Worm (Caenorhabditis elegans) whole organism, L4 larva: ENCODE results near the gene srx-125.

Source experiments
- F26F4.8 ChIP-seq: fragments of 200-800 bp; sonication (Bioruptor generic); conservative IDR thresholded peaks from 2 replicates; pipeline ENCODE4 v1.3.6; 2022; ENCODE audit warnings: missing genetic modification characterization, missing compliant biosample characterization
- Y105C5A.15 ChIP-seq: fragments of 200-800 bp; sonication (Bioruptor generic); IDR thresholded peaks from 2 replicates; pipeline ENCODE4 v1.3.6; 2022; ENCODE audit warnings: missing genetic modification characterization, missing compliant biosample characterization
- Y48G9A.11 ChIP-seq: fragments of 200-800 bp; sonication (Bioruptor generic); IDR thresholded peaks from 2 replicates; pipeline ENCODE4 v1.3.6; 2022; ENCODE audit warnings: missing genetic modification reagents, missing genetic modification characterization, missing compliant biosample characterization
- Y5F2A.4 ChIP-seq: fragments of 200-800 bp; sonication (Bioruptor generic); optimal IDR thresholded peaks from 2 replicates; lab custom pipeline; 2018; ENCODE audit warnings: mild to moderate bottlenecking, missing genetic modification characterization, missing compliant biosample characterization
- aha-1 ChIP-seq: fragments of 150-350 bp; peaks from one replicate; lab custom pipeline; 2014; ENCODE audit warnings: missing biosample characterization, missing genetic modification characterization
- aly-2 ChIP-seq: sonication (generic microtip); optimal IDR thresholded peaks from 2 replicates; lab custom pipeline; 2018; ENCODE audit warnings: missing biosample characterization, missing genetic modification characterization
- ceh-62 ChIP-seq: sonication (generic microtip); optimal IDR thresholded peaks from 2 replicates; lab custom pipeline; 2017; ENCODE audit warnings: missing biosample characterization, missing genetic modification characterization
- ces-1 ChIP-seq: fragments of 150-350 bp; sonication (generic microtip); optimal IDR thresholded peaks from 4 replicates; lab custom pipeline; 2014; ENCODE audit warnings: missing biosample characterization, missing genetic modification reagents, missing genetic modification characterization
- cey-2 ChIP-seq: sonication (generic microtip); optimal IDR thresholded peaks from 3 replicates; lab custom pipeline; 2017; ENCODE audit warnings: missing genetic modification characterization, mild to moderate bottlenecking, missing compliant biosample characterization, antibody characterized with exemption, borderline replicate concordance; ENCODE audit not compliant: insufficient read depth
- ctbp-1 ChIP-seq: fragments of 200-800 bp; sonication (Bioruptor generic); IDR thresholded peaks from 2 replicates; pipeline ENCODE4 v1.3.6; 2022; ENCODE audit warnings: missing genetic modification reagents, missing genetic modification characterization, missing compliant biosample characterization
- daf-12 ChIP-seq: fragments of 150-350 bp; optimal IDR thresholded peaks from 2 replicates; lab custom pipeline; 2014; ENCODE audit warnings: missing biosample characterization, missing genetic modification reagents, missing genetic modification characterization
- dmd-6 ChIP-seq: fragments of 200-800 bp; sonication (Bioruptor generic); IDR thresholded peaks from 2 replicates; pipeline ENCODE4 v1.3.6; 2022; ENCODE audit warnings: missing genetic modification reagents, missing genetic modification characterization, missing compliant biosample characterization
- dmd-8 ChIP-seq: fragments of 200-800 bp; sonication (Bioruptor generic); IDR thresholded peaks from 2 replicates; pipeline ENCODE4 v1.3.6; 2022; ENCODE audit warnings: missing genetic modification characterization, missing compliant biosample characterization
- fkh-10 ChIP-seq: fragments of 150-350 bp; optimal IDR thresholded peaks from 2 replicates; lab custom pipeline; 2014; ENCODE audit warnings: missing biosample characterization, missing genetic modification reagents, missing genetic modification characterization
- hlh-30 ChIP-seq: sonication (generic microtip); optimal IDR thresholded peaks from 2 replicates; lab custom pipeline; 2017; ENCODE audit warnings: antibody characterized with exemption, mild to moderate bottlenecking, missing genetic modification characterization, missing compliant biosample characterization; ENCODE audit not compliant: insufficient read depth
- lsy-2 ChIP-seq, 2 experiments: fragments of 150-350 bp in 1 of 2; sonication (generic microtip) in 1 of 2; optimal IDR thresholded peaks; 2 replicates each; lab custom pipeline; 2014 to 2017; ENCODE audit warnings: missing biosample characterization in 2 of 2, missing genetic modification characterization in 2 of 2
- mep-1 ChIP-seq: fragments of 150-350 bp; sonication (generic microtip); optimal IDR thresholded peaks from 3 replicates; lab custom pipeline; 2014; ENCODE audit warnings: missing biosample characterization, missing genetic modification characterization
- mxl-2 ChIP-seq: fragments of 200-800 bp; sonication (Bioruptor generic); conservative IDR thresholded peaks from 2 replicates; pipeline ENCODE4 v1.3.6; 2022; ENCODE audit warnings: missing genetic modification reagents, missing genetic modification characterization, missing compliant biosample characterization
- mxl-3 ChIP-seq: fragments of 200-800 bp; sonication (Bioruptor generic); optimal IDR thresholded peaks from 2 replicates; lab custom pipeline; 2018; ENCODE audit warnings: mild to moderate bottlenecking, missing genetic modification characterization, missing compliant biosample characterization
- nhr-102 ChIP-seq: sonication (generic microtip); optimal IDR thresholded peaks from 2 replicates; lab custom pipeline; 2016; ENCODE audit warnings: mild to moderate bottlenecking, missing genetic modification characterization, moderate library complexity, missing compliant biosample characterization
- nhr-25 ChIP-seq: sonication (generic microtip); optimal IDR thresholded peaks from 2 replicates; lab custom pipeline; 2017; ENCODE audit warnings: missing genetic modification characterization, mild to moderate bottlenecking, missing compliant biosample characterization, antibody characterized with exemption, moderate library complexity, borderline replicate concordance; ENCODE audit not compliant: insufficient read depth
- nhr-28 ChIP-seq: fragments of 150-350 bp; optimal IDR thresholded peaks from 2 replicates; lab custom pipeline; 2014; ENCODE audit warnings: missing biosample characterization, missing genetic modification characterization
- nhr-42 ChIP-seq: fragments of 200-800 bp; sonication (Bioruptor generic); IDR thresholded peaks from 2 replicates; pipeline ENCODE4 v1.3.6; 2022; ENCODE audit warnings: missing genetic modification characterization, missing compliant biosample characterization
- sdz-12 ChIP-seq: fragments of 200-800 bp; sonication (Bioruptor generic); optimal IDR thresholded peaks from 2 replicates; lab custom pipeline; 2018; ENCODE audit warnings: mild to moderate bottlenecking, missing genetic modification characterization, missing compliant biosample characterization
- spr-1 ChIP-seq: sonication (generic microtip); optimal IDR thresholded peaks from 2 replicates; lab custom pipeline; 2016; ENCODE audit warnings: mild to moderate bottlenecking, missing genetic modification characterization, missing compliant biosample characterization
- unc-62 ChIP-seq, 3 experiments: fragments of 150-350 bp in 1 of 3; sonication (generic microtip); optimal IDR thresholded peaks in 2 of 3; peaks in 1 of 3; 1 replicate in 1 of 3; 2 replicates in 2 of 3; lab custom pipeline; 2014 to 2017; ENCODE audit warnings: missing biosample characterization in 3 of 3, missing genetic modification characterization in 3 of 3, missing genetic modification reagents in 3 of 3, missing genotype in 1 of 3
- vab-7 ChIP-seq: fragments of 200-800 bp; sonication (Bioruptor generic); IDR thresholded peaks from 2 replicates; pipeline ENCODE4 v1.3.6; 2022; ENCODE audit warnings: missing genetic modification reagents, missing genetic modification characterization, missing compliant biosample characterization

srx-125 gene

DNA sequence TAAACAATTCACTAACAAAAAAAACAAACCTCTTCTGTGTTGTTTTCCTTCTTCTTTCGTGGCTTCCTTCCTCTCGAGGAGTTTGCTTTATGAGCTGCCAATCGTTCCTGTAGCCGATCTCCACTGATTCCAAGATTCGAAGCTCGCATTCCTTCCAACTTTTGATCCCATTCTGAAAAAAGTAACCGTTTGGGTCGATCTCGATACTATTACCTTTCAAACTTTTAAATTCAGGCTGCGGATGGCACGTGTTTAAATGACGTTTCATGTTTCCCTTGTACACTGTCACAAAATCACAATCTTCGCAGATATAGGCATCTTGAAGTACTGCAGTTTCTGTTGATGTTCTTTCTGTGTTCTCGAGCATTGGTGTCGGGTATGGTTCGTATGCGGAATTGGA lies 20.3 kb downstream of the srx-125 start:
- TF ChIP-seq Y5F2A.4 (GFP tag; lab: Kevin White, UChicago) (no peak), aha-1 (tag; lab: Kevin White, UChicago) (peak; percentile 94)

DNA sequence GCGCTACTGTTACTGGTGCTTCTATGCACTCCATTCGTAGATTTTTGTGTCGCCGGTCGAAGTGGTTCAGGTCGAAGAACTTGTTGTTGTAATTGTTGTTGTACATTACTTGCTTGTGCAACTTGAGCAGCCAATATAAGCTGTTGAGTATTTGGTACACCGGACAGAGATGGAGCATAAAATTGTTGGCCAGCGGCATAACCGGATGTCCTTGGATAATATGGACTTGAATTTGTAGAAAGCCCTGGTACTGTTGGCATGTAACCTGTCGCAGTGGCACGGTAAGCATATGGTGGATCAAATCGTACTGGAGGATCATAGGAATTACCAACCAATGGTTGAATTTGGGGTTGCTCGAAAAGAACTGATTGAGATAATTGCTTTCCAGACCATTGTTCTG lies 21.8 kb downstream of the srx-125 start:
- no peak for TF ChIP-seq Y105C5A.15 (GFP tag; lab: Robert Waterston, UW)
- TF ChIP-seq unc-62 (GFP tag; optimal IDR thresholded peaks at IDR 0.05 in 1 of 2; lab: Kevin White, UChicago), result peak in 1 of 2 experiments; percentile 92
- no peak for TF ChIP-seq unc-62 (tag; optimal IDR thresholded peaks at IDR 0.05; lab: Kevin White, UChicago)
- 0 out of 2 replicates have a peak, but pooled peaks have one; percentile 51 for TF ChIP-seq dmd-8 (GFP tag; lab: Robert Waterston, UW)
- TF ChIP-seq nhr-102 (tag; lab: Kevin White, UChicago), result no peak

ce11 chrV:13389454-13389853 lies 22.3 kb downstream of the srx-125 start:
- TF ChIP-seq nhr-102 (tag; lab: Kevin White, UChicago), result no peak
- TF ChIP-seq nhr-25 (tag; lab: Kevin White, UChicago), result peak; percentile 25
- TF ChIP-seq aha-1 (tag; lab: Kevin White, UChicago), result peak; percentile 73
- peak; percentile 77 for TF ChIP-seq nhr-28
- TF ChIP-seq mep-1, result peak; percentile 2
- no peak for TF ChIP-seq Y105C5A.15 (GFP tag; lab: Robert Waterston, UW)
- TF ChIP-seq, all 104 proteins: peak for 4

- TF ChIP-seq nhr-28 (peak; percentile 27), Y5F2A.4 (GFP tag; lab: Kevin White, UChicago) (no peak), hlh-30 (tag; lab: Kevin White, UChicago) (peak; percentile 21), vab-7 (GFP tag; lab: Robert Waterston, UW) (no peak), cey-2 (tag; lab: Kevin White, UChicago) (no peak), spr-1 (tag; lab: Kevin White, UChicago) (no peak), Y48G9A.11 (GFP tag; lab: Robert Waterston, UW) (no peak; the same call in 1 of the 2 replicates), dmd-8 (GFP tag; lab: Robert Waterston, UW) (0 out of 2 replicates have a peak, but pooled peaks have one; percentile 46), mxl-3 (peak; percentile 20), lsy-2 (tag; optimal IDR thresholded peaks at IDR 0.05; lab: Kevin White, UChicago) (peak in 1 of 2 experiments; percentile 11)
Observed at ce11 chrV:13390936-13391335, 23.8 kb downstream of the srx-125 start.

DNA sequence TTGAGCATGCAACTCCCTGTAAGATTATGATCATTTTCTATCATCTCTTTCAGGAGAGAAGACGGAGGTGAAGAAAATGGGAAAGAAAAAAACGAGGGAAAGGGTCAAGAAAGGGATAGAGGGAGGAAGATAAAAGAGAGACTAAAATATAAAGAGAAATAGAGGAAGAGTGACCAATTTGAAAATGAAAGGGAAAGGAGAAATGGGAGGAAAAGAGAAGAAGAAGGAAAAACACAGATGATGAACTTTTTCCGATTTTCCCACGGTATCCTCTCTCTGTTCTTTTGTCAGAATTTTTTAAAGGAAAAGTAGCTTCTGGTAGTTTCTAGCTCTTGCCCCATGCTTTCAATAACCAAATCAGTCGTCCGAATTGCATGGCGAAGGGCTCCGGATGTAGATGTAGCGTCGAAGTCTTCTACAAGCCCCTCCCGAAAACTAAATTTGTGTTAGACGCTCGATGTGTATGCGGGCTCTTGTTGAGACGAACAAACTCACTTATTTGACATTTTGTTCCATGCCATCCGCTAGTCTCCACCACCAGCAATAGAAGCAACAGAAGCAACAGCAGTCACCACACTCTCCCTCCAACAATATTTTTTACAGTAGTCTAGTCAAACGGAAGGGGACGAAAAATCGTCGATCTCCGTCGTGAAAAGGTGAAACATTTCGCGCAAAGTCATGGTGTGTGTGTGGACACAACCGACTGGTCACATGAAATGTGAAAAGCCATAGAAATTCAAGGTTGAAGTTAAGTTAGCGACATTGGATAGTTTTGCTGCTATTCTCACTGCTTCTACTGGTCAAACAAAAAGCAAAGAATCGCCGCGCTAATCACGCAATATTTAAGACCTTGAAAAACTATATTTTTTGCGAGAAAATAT lies 24.5 kb downstream of the srx-125 start, which contains the start of gene somi-1:
Gene somi-1 (minus strand): TSS at position 18 of the 881 bp plus-strand sequence.
- TF ChIP-seq ces-1 (GFP tag; lab: Kevin White, UChicago), result peak; percentile 83
- no peak for TF ChIP-seq sdz-12
- TF ChIP-seq dmd-6 (GFP tag; lab: Robert Waterston, UW), result no peak
- TF ChIP-seq nhr-42 (GFP tag; lab: Robert Waterston, UW), result no peak
- peak; percentile 57 for TF ChIP-seq fkh-10 (GFP tag; lab: Kevin White, UChicago)
- TF ChIP-seq daf-12, result no peak
- no peak for TF ChIP-seq F26F4.8 (GFP tag; lab: Robert Waterston, UW)
- peak; percentile 7 for TF ChIP-seq aha-1 (tag; lab: Kevin White, UChicago)
- TF ChIP-seq unc-62 (GFP tag; optimal IDR thresholded peaks at IDR 0.05 in 1 of 2; lab: Kevin White, UChicago), result peak in 1 of 2 experiments; percentile 88
- TF ChIP-seq unc-62 (tag; optimal IDR thresholded peaks at IDR 0.05; lab: Kevin White, UChicago), result no peak
- no peak for TF ChIP-seq aly-2 (tag; lab: Kevin White, UChicago)
- TF ChIP-seq vab-7 (GFP tag; lab: Robert Waterston, UW), result no peak
- peak; percentile 33; the same call in 1 of the 2 replicates for TF ChIP-seq ctbp-1 (GFP tag; lab: Robert Waterston, UW)
- TF ChIP-seq ceh-62, result no peak
- no peak for TF ChIP-seq dmd-8 (GFP tag; lab: Robert Waterston, UW)
- TF ChIP-seq mxl-2 (GFP tag; lab: Robert Waterston, UW), result no peak
- peak; percentile 59 for TF ChIP-seq hlh-30 (tag; lab: Kevin White, UChicago)
- peak; percentile 0 for TF ChIP-seq mxl-3
- TF ChIP-seq nhr-28, result peak; percentile 47
- no peak for TF ChIP-seq mep-1
